Worm (Caenorhabditis elegans) whole organism, L4 larva: ENCODE results near the gene C38H2.2.

Source experiments
- T26A8.4 ChIP-seq: fragments of 200-800 bp; sonication (Bioruptor generic); IDR thresholded peaks from 2 replicates; pipeline ENCODE4 v1.3.6; 2022; ENCODE audit warnings: missing genetic modification characterization, missing compliant biosample characterization
- ama-1 ChIP-seq: fragments of 150-350 bp; optimal IDR thresholded peaks from 2 replicates; lab custom pipeline; 2014; ENCODE audit warnings: inconsistent platforms, mixed read lengths
- ceh-82 ChIP-seq: sonication (generic microtip); optimal IDR thresholded peaks from 2 replicates; lab custom pipeline; 2017; ENCODE audit warnings: missing biosample characterization, missing genetic modification characterization
- hif-1 ChIP-seq, 2 experiments: sonication (generic microtip); optimal IDR thresholded peaks; 2 replicates each; lab custom pipeline; 2016 to 2017; ENCODE audit warnings: missing compliant biosample characterization in 2 of 2, missing genetic modification characterization in 2 of 2, missing genetic modification reagents in 2 of 2, missing genotype in 2 of 2, mild to moderate bottlenecking in 1 of 2
- lin-13 ChIP-seq: fragments of 150-350 bp; optimal IDR thresholded peaks from 2 replicates; lab custom pipeline; 2014; ENCODE audit warnings: missing biosample characterization, missing genetic modification reagents, missing genetic modification characterization
- lsy-2 ChIP-seq, 2 experiments: fragments of 150-350 bp in 1 of 2; sonication (generic microtip) in 1 of 2; optimal IDR thresholded peaks; 2 replicates each; lab custom pipeline; 2014 to 2017; ENCODE audit warnings: missing biosample characterization in 2 of 2, missing genetic modification characterization in 2 of 2
- mdl-1 ChIP-seq, 2 experiments: fragments of 150-350 bp in 1 of 2; sonication (generic microtip) in 1 of 2; optimal IDR thresholded peaks; 2 replicates each; lab custom pipeline; 2014 to 2017; ENCODE audit warnings: missing biosample characterization in 2 of 2, missing genetic modification characterization in 2 of 2
- nhr-77 ChIP-seq: fragments of 150-350 bp; optimal IDR thresholded peaks from 2 replicates; lab custom pipeline; 2014; ENCODE audit warnings: missing biosample characterization, missing genetic modification characterization
- skn-1 ChIP-seq: fragments of 150-350 bp; optimal IDR thresholded peaks from 2 replicates; lab custom pipeline; 2014; ENCODE audit warnings: missing biosample characterization, missing genetic modification characterization
- tra-1 ChIP-seq: fragments of 200-800 bp; sonication (Bioruptor generic); IDR thresholded peaks from 2 replicates; pipeline ENCODE4 v1.3.6; 2022; ENCODE audit warnings: missing genetic modification reagents, missing genetic modification characterization, missing compliant biosample characterization
- unc-62 ChIP-seq, 3 experiments: fragments of 150-350 bp in 1 of 3; sonication (generic microtip); optimal IDR thresholded peaks in 2 of 3; peaks in 1 of 3; 1 replicate in 1 of 3; 2 replicates in 2 of 3; lab custom pipeline; 2014 to 2017; ENCODE audit warnings: missing biosample characterization in 3 of 3, missing genetic modification characterization in 3 of 3, missing genetic modification reagents in 3 of 3, missing genotype in 1 of 3

DNA sequence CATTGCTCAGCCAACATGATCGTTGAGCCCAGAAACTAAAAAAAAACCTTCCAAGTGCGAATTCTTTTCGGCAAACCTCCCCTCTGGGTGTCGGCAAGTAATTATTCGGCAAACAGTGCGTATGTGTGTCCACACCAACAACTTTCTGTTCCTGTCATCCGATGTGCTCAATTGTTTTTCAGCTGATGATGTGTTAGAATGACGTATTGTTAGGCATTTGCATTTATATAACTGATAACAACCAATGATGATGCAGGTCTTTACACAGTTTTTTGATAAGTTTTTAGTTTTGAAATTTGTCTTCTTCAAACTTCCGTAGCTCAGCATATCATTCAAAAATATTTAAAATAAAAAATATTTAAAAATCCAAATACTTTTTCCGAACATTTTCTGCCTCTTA, 2.7 kb upstream of the C38H2.2 start:
- TF ChIP-seq mdl-1 (tag; optimal IDR thresholded peaks at IDR 0.05; lab: Kevin White, UChicago) (no peak), lin-13 (no peak), skn-1 (no peak), ceh-82 (tag; lab: Kevin White, UChicago) (no peak), T26A8.4 (GFP tag; lab: Robert Waterston, UW) (no peak), unc-62 (GFP tag; optimal IDR thresholded peaks at IDR 0.05 in 1 of 2; lab: Kevin White, UChicago) (no peak), unc-62 (tag; optimal IDR thresholded peaks at IDR 0.05; lab: Kevin White, UChicago) (no peak), tra-1 (GFP tag; lab: Robert Waterston, UW) (no peak), ama-1 (lab: Kevin White, UChicago) (no peak), nhr-77 (tag; lab: Kevin White, UChicago) (no peak), hif-1 (tag; optimal IDR thresholded peaks at IDR 0.05; lab: Kevin White, UChicago) (peak in 1 of 2 experiments; percentile 25), lsy-2 (tag; optimal IDR thresholded peaks at IDR 0.05; lab: Kevin White, UChicago) (no peak)
